Fruit fly (Drosophila melanogaster) whole organism, embryonic: ENCODE data around the gene CG4613.

Experiments
- Asciz ChIP-seq: fragments of 200-800 bp; sonication (Bioruptor generic); optimal IDR thresholded peaks from 2 replicates; lab custom pipeline; 2017; ENCODE audit warnings: missing biosample characterization, mild to moderate bottlenecking, missing genetic modification characterization, missing genetic modification reagents
- Atf6 ChIP-seq: fragments of 200-800 bp; sonication (Bioruptor generic); IDR thresholded peaks from 2 replicates; pipeline ENCODE4 v1.3.6; 2022; ENCODE audit warnings: missing biosample characterization, missing genetic modification characterization
- Bdp1 ChIP-seq: fragments of 200-800 bp; sonication (Bioruptor generic); optimal IDR thresholded peaks from 3 replicates; lab custom pipeline; 2016; ENCODE audit warnings: missing biosample characterization, missing genetic modification characterization
- CG10209 ChIP-seq: fragments of 200-800 bp; sonication (Bioruptor generic); optimal IDR thresholded peaks from 3 replicates; lab custom pipeline; 2017; ENCODE audit warnings: missing biosample characterization, mild to moderate bottlenecking, missing genetic modification characterization, missing genetic modification reagents
- CG10274 ChIP-seq: fragments of 200-800 bp; sonication (Bioruptor generic); optimal IDR thresholded peaks from 3 replicates; lab custom pipeline; 2017; ENCODE audit warnings: missing biosample characterization, mild to moderate bottlenecking, missing genetic modification characterization
- CG10321 ChIP-seq: fragments of 200-800 bp; sonication (Bioruptor generic); IDR thresholded peaks from 2 replicates; pipeline ENCODE4 v1.3.6; 2022; ENCODE audit warnings: missing biosample characterization, missing genetic modification characterization
- CG10565 ChIP-seq: fragments of 200-800 bp; sonication (Bioruptor generic); optimal IDR thresholded peaks from 3 replicates; lab custom pipeline; 2016; ENCODE audit warnings: missing biosample characterization, mild to moderate bottlenecking, missing genetic modification characterization
- CG12391 ChIP-seq: fragments of 200-800 bp; sonication (Bioruptor generic); optimal IDR thresholded peaks from 3 replicates; lab custom pipeline; 2018; ENCODE audit warnings: missing biosample characterization, mild to moderate bottlenecking, missing genetic modification characterization, moderate library complexity
- CG13894 ChIP-seq: fragments of 200-800 bp; sonication (Bioruptor generic); optimal IDR thresholded peaks from 3 replicates; lab custom pipeline; 2018; ENCODE audit warnings: missing biosample characterization, mild to moderate bottlenecking, missing genetic modification characterization, moderate library complexity
- CG14050 ChIP-seq: fragments of 200-800 bp; sonication (Bioruptor generic); IDR thresholded peaks from 3 replicates; pipeline ENCODE4 v1.3.6; 2022; ENCODE audit warnings: missing biosample characterization, missing genetic modification characterization
- CG15514 ChIP-seq: fragments of 200-800 bp; sonication (Bioruptor generic); optimal IDR thresholded peaks from 3 replicates; lab custom pipeline; 2017; ENCODE audit warnings: missing biosample characterization, missing genetic modification characterization, mild to moderate bottlenecking, moderate library complexity, missing genetic modification reagents
- CG18011 ChIP-seq: fragments of 200-800 bp; sonication (Bioruptor generic); optimal IDR thresholded peaks from 2 replicates; lab custom pipeline; 2017; ENCODE audit warnings: missing biosample characterization, missing genetic modification characterization, mild to moderate bottlenecking, moderate library complexity, missing genotype
- CG18764 ChIP-seq: fragments of 200-800 bp; sonication (Bioruptor generic); optimal IDR thresholded peaks from 3 replicates; lab custom pipeline; 2016; ENCODE audit warnings: missing biosample characterization, missing genetic modification characterization
- CG2116 ChIP-seq: fragments of 200-800 bp; sonication (Bioruptor generic); optimal IDR thresholded peaks from 3 replicates; lab custom pipeline; 2018; ENCODE audit warnings: missing biosample characterization, mild to moderate bottlenecking, missing genetic modification characterization
- CG2120 ChIP-seq: fragments of 200-800 bp; sonication (Bioruptor generic); optimal IDR thresholded peaks from 3 replicates; lab custom pipeline; 2016; ENCODE audit warnings: missing biosample characterization, missing genetic modification characterization
- CG2202 ChIP-seq: fragments of 200-800 bp; sonication (Bioruptor generic); optimal IDR thresholded peaks from 2 replicates; lab custom pipeline; 2018; ENCODE audit warnings: missing biosample characterization, mild to moderate bottlenecking, missing genetic modification characterization
- CG4730 ChIP-seq: fragments of 200-800 bp; sonication (Bioruptor generic); IDR thresholded peaks from 2 replicates; pipeline ENCODE4 v1.3.6; 2022; ENCODE audit warnings: missing biosample characterization, missing genetic modification characterization
- CG6689 ChIP-seq: fragments of 200-800 bp; sonication (Bioruptor generic); IDR thresholded peaks from 2 replicates; pipeline ENCODE4 v1.3.6; 2022; ENCODE audit warnings: missing biosample characterization, missing genetic modification characterization
- CG7271 ChIP-seq: fragments of 200-800 bp; sonication (Bioruptor generic); optimal IDR thresholded peaks from 2 replicates; lab custom pipeline; 2018; ENCODE audit warnings: missing biosample characterization, mild to moderate bottlenecking, missing genetic modification characterization, moderate library complexity
- CG7556 ChIP-seq: fragments of 200-800 bp; sonication (Bioruptor generic); optimal IDR thresholded peaks from 2 replicates; lab custom pipeline; 2017; ENCODE audit warnings: missing biosample characterization, mild to moderate bottlenecking, missing genetic modification characterization
- CG7963 ChIP-seq: fragments of 200-800 bp; sonication (Bioruptor generic); IDR thresholded peaks from 3 replicates; pipeline ENCODE4 v1.3.6; 2022; ENCODE audit warnings: missing biosample characterization, missing genetic modification characterization; ENCODE audit not compliant: partially characterized antibody
- CG9609 ChIP-seq: fragments of 200-800 bp; sonication (Bioruptor generic); optimal IDR thresholded peaks from 3 replicates; lab custom pipeline; 2016; ENCODE audit warnings: missing biosample characterization, missing genetic modification characterization
- CG9876 ChIP-seq: fragments of 200-800 bp; sonication (Bioruptor generic); optimal IDR thresholded peaks from 2 replicates; lab custom pipeline; 2016; ENCODE audit warnings: missing biosample characterization, missing genetic modification characterization
- D ChIP-seq, 2 experiments: fragments of 200-800 bp in 1 of 2; fragments of >200 bp in 1 of 2; sonication (Bioruptor generic) in 1 of 2; optimal IDR thresholded peaks; 2 replicates in 1 of 2; 3 replicates in 1 of 2; lab custom pipeline; 2017; ENCODE audit warnings: mild to moderate bottlenecking in 1 of 2, missing biosample characterization in 1 of 2, missing genetic modification characterization in 1 of 2, missing genetic modification reagents in 1 of 2
- Dfd ChIP-seq, 2 experiments: fragments of >200 bp; optimal IDR thresholded peaks; 2 replicates each; lab custom pipeline; 2017; ENCODE audit warnings: missing biosample characterization in 2 of 2, missing genetic modification characterization in 2 of 2
- E2f1 ChIP-seq: fragments of 200-800 bp; sonication (Bioruptor generic); IDR thresholded peaks from 2 replicates; pipeline ENCODE4 v1.3.6; 2022; ENCODE audit warnings: missing biosample characterization, missing genetic modification characterization
- Elba2 ChIP-seq: fragments of 200-800 bp; sonication (Bioruptor generic); optimal IDR thresholded peaks from 3 replicates; lab custom pipeline; 2016; ENCODE audit warnings: missing biosample characterization, missing genetic modification characterization
- Fer1 ChIP-seq: fragments of 200-800 bp; sonication (Bioruptor generic); optimal IDR thresholded peaks from 2 replicates; lab custom pipeline; 2017; ENCODE audit warnings: missing biosample characterization, mild to moderate bottlenecking, missing genetic modification characterization
- Hmr ChIP-seq: fragments of 200-800 bp; sonication (Bioruptor generic); optimal IDR thresholded peaks from 3 replicates; lab custom pipeline; 2017; ENCODE audit warnings: mild to moderate bottlenecking, missing biosample characterization, missing genetic modification reagents, missing genetic modification characterization
- Hr3 ChIP-seq: fragments of 200-800 bp; sonication (Bioruptor generic); optimal IDR thresholded peaks from 3 replicates; lab custom pipeline; 2016; ENCODE audit warnings: missing biosample characterization, missing genetic modification characterization
- Hr51 ChIP-seq, 2 experiments: fragments of 200-800 bp; sonication (Bioruptor generic); optimal IDR thresholded peaks; 2 replicates in 1 of 2; 3 replicates in 1 of 2; lab custom pipeline; 2016 to 2018; ENCODE audit warnings: missing biosample characterization in 2 of 2, missing genetic modification characterization in 2 of 2, mild to moderate bottlenecking in 1 of 2, moderate library complexity in 1 of 2
- Nf-YC ChIP-seq: fragments of 200-800 bp; optimal IDR thresholded peaks from 3 replicates; lab custom pipeline; 2019; ENCODE audit warnings: missing biosample characterization, mild to moderate bottlenecking, missing genetic modification characterization, moderate library complexity
- Six4 ChIP-seq: fragments of 200-800 bp; sonication (Bioruptor generic); optimal IDR thresholded peaks from 2 replicates; lab custom pipeline; 2016; ENCODE audit warnings: missing biosample characterization, missing genetic modification characterization
- Ssrp ChIP-seq: fragments of 200-800 bp; sonication (Bioruptor generic); optimal IDR thresholded peaks from 2 replicates; lab custom pipeline; 2018; ENCODE audit warnings: missing biosample characterization, mild to moderate bottlenecking, missing genetic modification characterization, moderate library complexity
- ash1 ChIP-seq: fragments of 200-800 bp; sonication (Bioruptor generic); optimal IDR thresholded peaks from 2 replicates; lab custom pipeline; 2018; ENCODE audit warnings: missing biosample characterization, mild to moderate bottlenecking, missing genetic modification characterization
- ato ChIP-seq: fragments of 200-800 bp; sonication (Bioruptor generic); IDR thresholded peaks from 2 replicates; pipeline ENCODE4 v1.3.6; 2022; ENCODE audit warnings: missing biosample characterization, missing genetic modification characterization; ENCODE audit not compliant: partially characterized antibody
- chn ChIP-seq: fragments of 200-800 bp; sonication (Bioruptor generic); optimal IDR thresholded peaks from 2 replicates; lab custom pipeline; 2016; ENCODE audit warnings: missing biosample characterization, missing genetic modification characterization
- gem ChIP-seq: fragments of 200-800 bp; sonication (Bioruptor generic); optimal IDR thresholded peaks from 2 replicates; lab custom pipeline; 2019; ENCODE audit warnings: missing biosample characterization, mild to moderate bottlenecking, missing genetic modification characterization, moderate library complexity
- hth ChIP-seq: fragments of >200 bp; optimal IDR thresholded peaks from 2 replicates; lab custom pipeline; 2017; ENCODE audit warnings: inconsistent platforms
- jing ChIP-seq: fragments of 200-800 bp; sonication (Bioruptor generic); optimal IDR thresholded peaks from 2 replicates; lab custom pipeline; 2018; ENCODE audit warnings: missing biosample characterization, mild to moderate bottlenecking, missing genetic modification characterization
- pb ChIP-seq: fragments of 200-800 bp; sonication (Bioruptor generic); optimal IDR thresholded peaks from 3 replicates; lab custom pipeline; 2016; ENCODE audit warnings: missing biosample characterization, missing genetic modification characterization
- pho ChIP-seq: fragments of 200-800 bp; sonication (Bioruptor generic); optimal IDR thresholded peaks from 2 replicates; lab custom pipeline; 2016; ENCODE audit warnings: missing biosample characterization, missing genetic modification characterization
- pum ChIP-seq: fragments of 200-800 bp; sonication (Bioruptor generic); optimal IDR thresholded peaks from 2 replicates; lab custom pipeline; 2016; ENCODE audit warnings: missing biosample characterization, missing genetic modification characterization
- row ChIP-seq: fragments of 200-800 bp; sonication (Bioruptor generic); IDR thresholded peaks from 3 replicates; pipeline ENCODE4 v1.3.6; 2022; ENCODE audit warnings: missing biosample characterization, missing genetic modification characterization
- sc ChIP-seq, 3 experiments: fragments of >200 bp in 2 of 3; fragments of 200-800 bp in 1 of 3; sonication (Bioruptor generic) in 1 of 3; optimal IDR thresholded peaks; 2 replicates in 2 of 3; 3 replicates in 1 of 3; lab custom pipeline; 2017; ENCODE audit warnings: mild to moderate bottlenecking in 1 of 3, missing biosample characterization in 1 of 3, missing genetic modification characterization in 1 of 3, missing genetic modification reagents in 1 of 3
- sens ChIP-seq: fragments of 200-800 bp; sonication (Bioruptor generic); peaks from one replicate; lab custom pipeline; 2016; ENCODE audit warnings: missing biosample characterization, missing genetic modification characterization
- zen2 ChIP-seq: fragments of 200-800 bp; sonication (Bioruptor generic); IDR thresholded peaks from 3 replicates; pipeline ENCODE4 v1.3.6; 2022; ENCODE audit warnings: missing biosample characterization, missing genetic modification characterization; ENCODE audit not compliant: partially characterized antibody
- zfh1 ChIP-seq: fragments of 200-800 bp; sonication (Bioruptor generic); IDR thresholded peaks from 3 replicates; pipeline ENCODE4 v1.3.6; 2022; ENCODE audit warnings: missing biosample characterization, missing genetic modification characterization

CG4613 gene

DNA sequence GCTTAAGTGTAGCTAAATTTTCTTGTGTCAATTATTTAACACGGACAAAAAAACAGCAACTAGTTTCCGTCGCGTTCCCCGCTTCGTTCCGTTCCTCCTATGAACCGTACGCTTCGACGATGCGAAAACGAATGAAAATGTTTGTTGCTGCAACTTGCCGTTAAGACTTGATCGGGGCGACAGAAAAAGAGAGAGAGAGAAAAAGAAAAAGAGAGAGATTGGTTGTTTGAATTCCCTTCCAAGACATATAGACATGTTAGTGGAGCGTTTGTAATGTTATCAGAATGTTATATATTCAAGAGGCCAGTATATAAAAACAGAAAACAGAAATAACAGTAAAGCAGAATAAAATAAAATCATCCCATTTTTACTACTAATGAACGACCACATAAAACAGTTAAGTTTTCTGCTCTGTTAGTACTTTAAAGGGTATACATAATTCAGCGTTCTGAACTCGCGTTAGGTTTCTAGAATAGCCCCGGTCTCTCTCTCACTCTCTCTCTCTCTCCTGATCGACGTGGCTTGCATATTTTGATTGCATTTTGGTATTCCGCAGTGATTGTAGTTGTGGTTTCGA is 29.4 kb upstream of the CG4613 start, which contains the start of gene Gbs-70E (continued):
- TF ChIP-seq pb (GFP tag; lab: Kevin White, UChicago): peak; percentile 92
- TF ChIP-seq ash1 (GFP tag; lab: Kevin White, UChicago): peak; percentile 48
- peak; percentile 73 for TF ChIP-seq CG2116 (GFP tag; lab: Kevin White, UChicago)
- peak; percentile 94 for TF ChIP-seq CG6689 (GFP tag; lab: Robert Waterston, UW)
- TF ChIP-seq CG2202 (tag; lab: Kevin White, UChicago): peak; percentile 89
- peak; percentile 95 for TF ChIP-seq Atf6
- TF ChIP-seq jing: peak; percentile 66
- peak; percentile 93 for TF ChIP-seq CG7556 (GFP tag; lab: Kevin White, UChicago)
- TF ChIP-seq zfh1: peak; percentile 91
- peak; percentile 100 for TF ChIP-seq row
- peak; percentile 64 for TF ChIP-seq CG10565 (GFP tag; lab: Kevin White, UChicago)
- peak; percentile 91 for TF ChIP-seq Asciz (GFP tag; lab: Kevin White, UChicago)
- peak; percentile 94 for TF ChIP-seq CG2120
- peak; percentile 78 for TF ChIP-seq CG15514
- peak; percentile 86 for TF ChIP-seq Ssrp (tag; lab: Kevin White, UChicago)
- TF ChIP-seq CG13894 (tag; lab: Kevin White, UChicago): peak; percentile 84
- peak; percentile 92 for TF ChIP-seq pho (GFP tag; lab: Kevin White, UChicago)
- TF ChIP-seq CG18764 (GFP tag; lab: Kevin White, UChicago): peak; percentile 66
- TF ChIP-seq CG7963 (GFP tag; lab: Robert Waterston, UW): no peak
- peak; percentile 81 for TF ChIP-seq CG9876 (GFP tag; lab: Kevin White, UChicago)
- peak; percentile 86; the same call in 1 of the 2 replicates for TF ChIP-seq CG4730 (GFP tag; lab: Robert Waterston, UW)
- peak; percentile 52; the same call in 1 of the 2 replicates for TF ChIP-seq ato (GFP tag; lab: Robert Waterston, UW)
- TF ChIP-seq CG12391: peak; percentile 96
- peak; percentile 75 for TF ChIP-seq CG7271 (tag; lab: Kevin White, UChicago)
- TF ChIP-seq Nf-YC (tag; lab: Kevin White, UChicago): peak; percentile 85
- TF ChIP-seq Hr51 (GFP tag; optimal IDR thresholded peaks at IDR 0.05; lab: Kevin White, UChicago): peak; percentile 90 to 96
- TF ChIP-seq pum (GFP tag; lab: Kevin White, UChicago): peak; percentile 94
- peak; percentile 99 for TF ChIP-seq sens (GFP tag; lab: Kevin White, UChicago)
- TF ChIP-seq CG14050: peak; percentile 83
- TF ChIP-seq Elba2 (GFP tag; lab: Kevin White, UChicago): no peak
- peak; percentile 89 for TF ChIP-seq Hr3
- TF ChIP-seq CG18011 (GFP tag; lab: Kevin White, UChicago): peak; percentile 79
- peak; percentile 92 for TF ChIP-seq E2f1
- TF ChIP-seq Six4 (GFP tag; lab: Kevin White, UChicago): peak; percentile 88
- no peak for TF ChIP-seq zen2 (GFP tag; lab: Robert Waterston, UW)
- TF ChIP-seq Dfd (GFP tag; optimal IDR thresholded peaks at IDR 0.05; lab: Kevin White, UChicago): no peak
- peak; percentile 83 for TF ChIP-seq chn (GFP tag; lab: Kevin White, UChicago)
- peak; percentile 90 for TF ChIP-seq CG9609
- no peak for TF ChIP-seq hth (lab: Kevin White, UChicago)
- peak; percentile 91 for TF ChIP-seq CG10209 (GFP tag; lab: Kevin White, UChicago)
- TF ChIP-seq CG10274 (GFP tag; lab: Kevin White, UChicago): peak; percentile 71
- peak; percentile 94 for TF ChIP-seq Hmr (GFP tag; lab: Kevin White, UChicago)
- TF ChIP-seq D (optimal IDR thresholded peaks at IDR 0.05; lab: Kevin White, UChicago): no peak
- TF ChIP-seq D (GFP tag; optimal IDR thresholded peaks at IDR 0.05; lab: Kevin White, UChicago): peak; percentile 85
- no peak for TF ChIP-seq sc (optimal IDR thresholded peaks at IDR 0.05; lab: Kevin White, UChicago)
- TF ChIP-seq sc (GFP tag; optimal IDR thresholded peaks at IDR 0.05; lab: Kevin White, UChicago): peak; percentile 85
- peak; percentile 96 for TF ChIP-seq gem
- peak; percentile 55; the same call in 1 of the 2 replicates for TF ChIP-seq CG10321 (GFP tag; lab: Robert Waterston, UW)
- peak; percentile 66 for TF ChIP-seq Bdp1 (GFP tag; lab: Kevin White, UChicago)
- TF ChIP-seq Fer1: peak; percentile 93
